Fruit fly (Drosophila melanogaster): ENCODE results near the gene Arglu1.
A peak's percentile ranks its signal among the peaks of the same experiment; 100 is the strongest.

The Arglu1 gene

dm6 chr2L:9908468-9908967 lies 29.4 kb downstream of the Arglu1 start, which contains the start of gene CG13124 (continued):
- TF ChIP-seq HLHmδ (GFP tag; optimal IDR thresholded peaks at IDR 0.05), result no peak
- TF ChIP-seq CG12155 (GFP tag; optimal IDR thresholded peaks at IDR 0.05), result no peak
- TF ChIP-seq CG6813 (GFP tag; optimal IDR thresholded peaks at IDR 0.05), result no peak
- TF ChIP-seq CG9727 (GFP tag; optimal IDR thresholded peaks at IDR 0.05), result no peak
- TF ChIP-seq D19B (GFP tag; optimal IDR thresholded peaks at IDR 0.05), result no peak
- TF ChIP-seq Dip3 (GFP tag; optimal IDR thresholded peaks at IDR 0.05), result no peak
- peak; percentile 70 for TF ChIP-seq row (GFP tag; IDR thresholded peaks at IDR 0.05)
- TF ChIP-seq HLH54F (GFP tag; optimal IDR thresholded peaks at IDR 0.05), result no peak
- no peak for TF ChIP-seq br (optimal IDR thresholded peaks at IDR 0.05)
- no peak for TF ChIP-seq CG4328 (GFP tag; optimal IDR thresholded peaks at IDR 0.05)
- TF ChIP-seq Awh (GFP tag; IDR thresholded peaks at IDR 0.05), result no peak
- TF ChIP-seq pho (GFP tag; optimal IDR thresholded peaks at IDR 0.05), result no peak
- peak; percentile 18 for TF ChIP-seq ERR (GFP tag; optimal IDR thresholded peaks at IDR 0.05)
- TF ChIP-seq CG3407 (GFP tag; optimal IDR thresholded peaks at IDR 0.05), result no peak
- no peak for TF ChIP-seq fd96Cb (tag; optimal IDR thresholded peaks at IDR 0.05)
- no peak for TF ChIP-seq cad (GFP tag; optimal IDR thresholded peaks at IDR 0.05)
- no peak for TF ChIP-seq ab (GFP tag; optimal IDR thresholded peaks at IDR 0.05)
- TF ChIP-seq bowl (GFP tag; IDR thresholded peaks at IDR 0.05), result no peak
- peak; percentile 17 for TF ChIP-seq B-H2 (GFP tag; optimal IDR thresholded peaks at IDR 0.05)
- no peak for TF ChIP-seq CG8388 (GFP tag; optimal IDR thresholded peaks at IDR 0.05)
- no peak for TF ChIP-seq CG18011 (GFP tag; optimal IDR thresholded peaks at IDR 0.05)
- TF ChIP-seq Elba2 (GFP tag; optimal IDR thresholded peaks at IDR 0.05), result no peak
- peak; percentile 43 for TF ChIP-seq CG18599 (GFP tag; optimal IDR thresholded peaks at IDR 0.05)
- no peak for TF ChIP-seq CG15601 (tag; optimal IDR thresholded peaks at IDR 0.05)
- no peak for TF ChIP-seq NK7.1 (GFP tag; optimal IDR thresholded peaks at IDR 0.05)
- TF ChIP-seq CG30020 (tag; optimal IDR thresholded peaks at IDR 0.05), result no peak
- no peak for TF ChIP-seq HmgD (GFP tag; optimal IDR thresholded peaks at IDR 0.05)
- TF ChIP-seq gsb (GFP tag; IDR thresholded peaks at IDR 0.05), result peak; percentile 7; the same call in 1 of the 2 replicates
- TF ChIP-seq unc-4 (GFP tag; IDR thresholded peaks at IDR 0.05; ENCODE audit: partially characterized antibody), result 0 out of 2 replicates have a peak, but pooled peaks have one; percentile 29
- TF ChIP-seq nerfin-2 (GFP tag; IDR thresholded peaks at IDR 0.05; ENCODE audit: partially characterized antibody), result no peak
- TF ChIP-seq CG8478 (optimal IDR thresholded peaks at IDR 0.05), result no peak
- peak; percentile 7 for TF ChIP-seq NC2β (GFP tag; optimal IDR thresholded peaks at IDR 0.05)
- no peak for TF ChIP-seq ro (GFP tag; IDR thresholded peaks at IDR 0.05)
- TF ChIP-seq Nf-YB (GFP tag; optimal IDR thresholded peaks at IDR 0.05), result no peak
- TF ChIP-seq CG8924 (tag; optimal IDR thresholded peaks at IDR 0.05), result peak; percentile 17
- TF ChIP-seq cato (GFP tag; optimal IDR thresholded peaks at IDR 0.05; ENCODE audit: borderline replicate concordance), result no peak
- TF ChIP-seq CG7786 (GFP tag; optimal IDR thresholded peaks at IDR 0.05), result no peak
- TF ChIP-seq CG18619 (GFP tag; optimal IDR thresholded peaks at IDR 0.05), result no peak
- TF ChIP-seq Hr51 (GFP tag; optimal IDR thresholded peaks at IDR 0.05), result peak in 1 of 2 experiments; percentile 27
- no peak for TF ChIP-seq H15 (GFP tag; IDR thresholded peaks at IDR 0.05)
- TF ChIP-seq Bdp1 (GFP tag; optimal IDR thresholded peaks at IDR 0.05), result no peak
- no peak for TF ChIP-seq CG31441 (GFP tag; IDR thresholded peaks at IDR 0.05)
- no peak for TF ChIP-seq stwl (tag; optimal IDR thresholded peaks at IDR 0.05)
- no peak for TF ChIP-seq Atf3 (GFP tag; optimal IDR thresholded peaks at IDR 0.05)
- TF ChIP-seq eve (GFP tag; optimal IDR thresholded peaks at IDR 0.05), result no peak
- TF ChIP-seq trh (GFP tag; optimal IDR thresholded peaks at IDR 0.05), result no peak
- TF ChIP-seq CG17385 (GFP tag; optimal IDR thresholded peaks at IDR 0.05), result peak; percentile 58
- TF ChIP-seq Sin3A (optimal IDR thresholded peaks at IDR 0.05), result no peak
- TF ChIP-seq CG7928 (GFP tag; optimal IDR thresholded peaks at IDR 0.05), result no peak
- no peak for TF ChIP-seq CG7987 (GFP tag; optimal IDR thresholded peaks at IDR 0.05)
- TF ChIP-seq ewg (GFP tag; optimal IDR thresholded peaks at IDR 0.05), result no peak
- no peak for TF ChIP-seq E2f2 (GFP tag; IDR thresholded peaks at IDR 0.05)
